Worm (Caenorhabditis elegans) whole organism, L4 larva: Measurements from ENCODE around the gene T28D6.5.

Source experiments
- D1046.2 ChIP-seq: fragments of 200-800 bp; sonication (Bioruptor generic); IDR thresholded peaks from 2 replicates; pipeline ENCODE4 v1.3.6; 2022; ENCODE audit warnings: missing genetic modification characterization, missing compliant biosample characterization
- F26F4.8 ChIP-seq: fragments of 200-800 bp; sonication (Bioruptor generic); conservative IDR thresholded peaks from 2 replicates; pipeline ENCODE4 v1.3.6; 2022; ENCODE audit warnings: missing genetic modification characterization, missing compliant biosample characterization
- F37D6.2 ChIP-seq: sonication (generic microtip); optimal IDR thresholded peaks from 2 replicates; lab custom pipeline; 2016; ENCODE audit warnings: mild to moderate bottlenecking, missing genetic modification characterization, missing compliant biosample characterization
- F44E2.7 ChIP-seq: fragments of 200-800 bp; sonication (Bioruptor generic); IDR thresholded peaks from 2 replicates; pipeline ENCODE4 v2.1.2; 2022; ENCODE audit warnings: missing genetic modification characterization, missing compliant biosample characterization
- R02D3.7 ChIP-seq: fragments of 150-350 bp; sonication (generic microtip); optimal IDR thresholded peaks from 3 replicates; lab custom pipeline; 2014; ENCODE audit warnings: missing biosample characterization, missing genetic modification characterization
- T20F7.1 ChIP-seq: fragments of 200-800 bp; sonication (Bioruptor generic); optimal IDR thresholded peaks from 2 replicates; lab custom pipeline; 2018; ENCODE audit warnings: mild to moderate bottlenecking, missing genetic modification characterization, missing compliant biosample characterization
- Y105C5A.15 ChIP-seq: fragments of 200-800 bp; sonication (Bioruptor generic); IDR thresholded peaks from 2 replicates; pipeline ENCODE4 v1.3.6; 2022; ENCODE audit warnings: missing genetic modification characterization, missing compliant biosample characterization
- Y48G9A.11 ChIP-seq: fragments of 200-800 bp; sonication (Bioruptor generic); IDR thresholded peaks from 2 replicates; pipeline ENCODE4 v1.3.6; 2022; ENCODE audit warnings: missing genetic modification reagents, missing genetic modification characterization, missing compliant biosample characterization
- Y75B8A.6 ChIP-seq: fragments of 200-800 bp; sonication (Bioruptor generic); IDR thresholded peaks from 2 replicates; pipeline ENCODE4 v1.3.6; 2022; ENCODE audit warnings: missing genetic modification reagents, missing genetic modification characterization, missing compliant biosample characterization
- ZK546.5 ChIP-seq, 2 experiments: sonication (generic microtip); optimal IDR thresholded peaks; 2 replicates each; lab custom pipeline; 2017; ENCODE audit warnings: missing biosample characterization in 2 of 2, missing genetic modification characterization in 2 of 2
- aha-1 ChIP-seq: fragments of 150-350 bp; peaks from one replicate; lab custom pipeline; 2014; ENCODE audit warnings: missing biosample characterization, missing genetic modification characterization
- aly-2 ChIP-seq: sonication (generic microtip); optimal IDR thresholded peaks from 2 replicates; lab custom pipeline; 2018; ENCODE audit warnings: missing biosample characterization, missing genetic modification characterization
- ama-1 ChIP-seq: fragments of 150-350 bp; optimal IDR thresholded peaks from 2 replicates; lab custom pipeline; 2014; ENCODE audit warnings: inconsistent platforms, mixed read lengths
- ceh-82 ChIP-seq: sonication (generic microtip); optimal IDR thresholded peaks from 2 replicates; lab custom pipeline; 2017; ENCODE audit warnings: missing biosample characterization, missing genetic modification characterization
- ctbp-1 ChIP-seq: fragments of 200-800 bp; sonication (Bioruptor generic); IDR thresholded peaks from 2 replicates; pipeline ENCODE4 v1.3.6; 2022; ENCODE audit warnings: missing genetic modification reagents, missing genetic modification characterization, missing compliant biosample characterization
- daf-19 ChIP-seq: fragments of 200-800 bp; sonication (Bioruptor generic); conservative IDR thresholded peaks from 2 replicates; pipeline ENCODE4 v1.3.6; 2022; ENCODE audit warnings: missing genetic modification characterization, missing compliant biosample characterization
- dve-1 ChIP-seq: sonication (generic microtip); optimal IDR thresholded peaks from 2 replicates; lab custom pipeline; 2017; ENCODE audit warnings: antibody characterized with exemption, mild to moderate bottlenecking, missing genetic modification characterization, missing compliant biosample characterization; ENCODE audit not compliant: insufficient read depth
- fkh-10 ChIP-seq: fragments of 150-350 bp; optimal IDR thresholded peaks from 2 replicates; lab custom pipeline; 2014; ENCODE audit warnings: missing biosample characterization, missing genetic modification reagents, missing genetic modification characterization
- fos-1 ChIP-seq: fragments of 150-350 bp; optimal IDR thresholded peaks from 2 replicates; lab custom pipeline; 2014; ENCODE audit warnings: missing biosample characterization, missing genetic modification characterization
- hif-1 ChIP-seq, 2 experiments: sonication (generic microtip); optimal IDR thresholded peaks; 2 replicates each; lab custom pipeline; 2016 to 2017; ENCODE audit warnings: missing compliant biosample characterization in 2 of 2, missing genetic modification characterization in 2 of 2, missing genetic modification reagents in 2 of 2, missing genotype in 2 of 2, mild to moderate bottlenecking in 1 of 2
- hlh-30 ChIP-seq: sonication (generic microtip); optimal IDR thresholded peaks from 2 replicates; lab custom pipeline; 2017; ENCODE audit warnings: antibody characterized with exemption, mild to moderate bottlenecking, missing genetic modification characterization, missing compliant biosample characterization; ENCODE audit not compliant: insufficient read depth
- jun-1 ChIP-seq: fragments of 150-350 bp; optimal IDR thresholded peaks from 2 replicates; lab custom pipeline; 2014; ENCODE audit warnings: missing biosample characterization, missing genetic modification reagents, missing genetic modification characterization
- lin-13 ChIP-seq: fragments of 150-350 bp; optimal IDR thresholded peaks from 2 replicates; lab custom pipeline; 2014; ENCODE audit warnings: missing biosample characterization, missing genetic modification reagents, missing genetic modification characterization
- lin-15B ChIP-seq: fragments of 150-350 bp; sonication (generic microtip); optimal IDR thresholded peaks from 3 replicates; lab custom pipeline; 2014; ENCODE audit warnings: missing biosample characterization, missing genetic modification characterization
- madf-9 ChIP-seq: fragments of 200-800 bp; sonication (Bioruptor generic); conservative IDR thresholded peaks from 2 replicates; pipeline ENCODE4 v1.3.6; 2022; ENCODE audit warnings: missing genetic modification reagents, missing genetic modification characterization, missing compliant biosample characterization
- mdl-1 ChIP-seq, 2 experiments: fragments of 150-350 bp in 1 of 2; sonication (generic microtip) in 1 of 2; optimal IDR thresholded peaks; 2 replicates each; lab custom pipeline; 2014 to 2017; ENCODE audit warnings: missing biosample characterization in 2 of 2, missing genetic modification characterization in 2 of 2
- mdt-29 ChIP-seq: fragments of 200-800 bp; sonication (Bioruptor generic); IDR thresholded peaks from 2 replicates; pipeline ENCODE4 v1.3.6; 2022; ENCODE audit warnings: missing genetic modification reagents, missing genetic modification characterization, missing compliant biosample characterization
- mep-1 ChIP-seq: fragments of 150-350 bp; sonication (generic microtip); optimal IDR thresholded peaks from 3 replicates; lab custom pipeline; 2014; ENCODE audit warnings: missing biosample characterization, missing genetic modification characterization
- mes-2 ChIP-seq: sonication (generic microtip); optimal IDR thresholded peaks from 2 replicates; lab custom pipeline; 2016; ENCODE audit warnings: missing genotype, mild to moderate bottlenecking, missing genetic modification characterization, missing compliant biosample characterization; ENCODE audit not compliant: poor library complexity, severe bottlenecking
- nhr-102 ChIP-seq: sonication (generic microtip); optimal IDR thresholded peaks from 2 replicates; lab custom pipeline; 2016; ENCODE audit warnings: mild to moderate bottlenecking, missing genetic modification characterization, moderate library complexity, missing compliant biosample characterization
- nhr-11 ChIP-seq: fragments of 150-350 bp; optimal IDR thresholded peaks from 2 replicates; lab custom pipeline; 2014; ENCODE audit warnings: missing biosample characterization, missing genetic modification characterization
- nhr-237 ChIP-seq: sonication (generic microtip); optimal IDR thresholded peaks from 2 replicates; lab custom pipeline; 2017; ENCODE audit warnings: missing biosample characterization, missing genetic modification characterization
- nhr-42 ChIP-seq: fragments of 200-800 bp; sonication (Bioruptor generic); IDR thresholded peaks from 2 replicates; pipeline ENCODE4 v1.3.6; 2022; ENCODE audit warnings: missing genetic modification characterization, missing compliant biosample characterization
- nhr-6 ChIP-seq: fragments of 150-350 bp; optimal IDR thresholded peaks from 2 replicates; lab custom pipeline; 2014; ENCODE audit warnings: missing biosample characterization, missing genetic modification characterization
- nhr-77 ChIP-seq: fragments of 150-350 bp; optimal IDR thresholded peaks from 2 replicates; lab custom pipeline; 2014; ENCODE audit warnings: missing biosample characterization, missing genetic modification characterization
- pqm-1 ChIP-seq: sonication (generic microtip); optimal IDR thresholded peaks from 2 replicates; lab custom pipeline; 2017; ENCODE audit warnings: missing biosample characterization, missing genetic modification characterization
- set-16 ChIP-seq: fragments of 200-800 bp; sonication (Bioruptor generic); IDR thresholded peaks from 2 replicates; pipeline ENCODE4 v1.3.6; 2022; ENCODE audit warnings: missing genetic modification reagents, missing genetic modification characterization, missing compliant biosample characterization
- snpc-1.2 ChIP-seq: fragments of 200-800 bp; sonication (Bioruptor generic); IDR thresholded peaks from 2 replicates; pipeline ENCODE4 v1.3.6; 2022; ENCODE audit warnings: missing genetic modification reagents, missing genetic modification characterization, missing compliant biosample characterization
- unc-62 ChIP-seq, 3 experiments: fragments of 150-350 bp in 1 of 3; sonication (generic microtip); optimal IDR thresholded peaks in 2 of 3; peaks in 1 of 3; 1 replicate in 1 of 3; 2 replicates in 2 of 3; lab custom pipeline; 2014 to 2017; ENCODE audit warnings: missing biosample characterization in 3 of 3, missing genetic modification characterization in 3 of 3, missing genetic modification reagents in 3 of 3, missing genotype in 1 of 3
- zfp-2 ChIP-seq: sonication (generic microtip); optimal IDR thresholded peaks from 2 replicates; lab custom pipeline; 2016; ENCODE audit warnings: mild to moderate bottlenecking, missing genetic modification characterization, missing compliant biosample characterization
- zfp-3 ChIP-seq: fragments of 200-800 bp; sonication (Bioruptor generic); conservative IDR thresholded peaks from 2 replicates; pipeline ENCODE4 v1.3.6; 2022; ENCODE audit warnings: missing genetic modification reagents, missing genetic modification characterization, missing compliant biosample characterization
- zip-2 ChIP-seq: fragments of 150-350 bp; optimal IDR thresholded peaks from 2 replicates; lab custom pipeline; 2014; ENCODE audit warnings: missing biosample characterization, missing genetic modification characterization
- ztf-11 ChIP-seq: fragments of 150-350 bp; optimal IDR thresholded peaks from 2 replicates; lab custom pipeline; 2014; ENCODE audit warnings: missing biosample characterization, missing genetic modification characterization

The T28D6.5 gene

ce11 chrIII:11360156-11360555 lies 26.7 kb downstream of the T28D6.5 start, which contains the start of gene T28D6.4:
Gene T28D6.4 (plus strand): TSS chrIII:11360456.
- TF ChIP-seq unc-62 (GFP tag; optimal IDR thresholded peaks at IDR 0.05 in 1 of 2; lab: Kevin White, UChicago) (peak in 1 of 2 experiments; percentile 36), unc-62 (tag; optimal IDR thresholded peaks at IDR 0.05; lab: Kevin White, UChicago) (no peak), ztf-11 (tag; lab: Kevin White, UChicago) (no peak)

DNA sequence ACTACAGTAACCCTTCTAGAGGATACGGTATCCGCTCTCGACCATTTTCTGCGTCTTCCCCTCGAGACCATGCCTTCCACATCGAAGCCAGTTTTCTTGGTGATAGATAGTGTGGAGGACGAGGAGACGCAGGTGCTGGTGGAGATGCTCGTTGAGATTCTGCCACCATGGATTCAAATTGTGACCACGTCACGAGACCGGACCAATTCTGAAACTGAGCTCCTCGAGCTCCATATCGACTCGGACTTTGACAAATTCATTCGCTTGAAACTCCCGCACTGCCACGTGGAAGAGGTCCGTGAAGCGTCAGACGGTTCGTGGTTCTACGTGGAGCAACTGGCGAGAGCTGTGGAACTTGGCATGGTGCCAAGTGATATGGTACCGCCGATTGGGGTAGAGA lies 27.9 kb downstream of the T28D6.5 start:
- no peak for TF ChIP-seq nhr-102 (tag; lab: Kevin White, UChicago)
- no peak for TF ChIP-seq hlh-30 (tag; lab: Kevin White, UChicago)
- peak; percentile 60 for TF ChIP-seq aha-1 (tag; lab: Kevin White, UChicago)
- no peak for TF ChIP-seq Y75B8A.6
- TF ChIP-seq set-16 (GFP tag; lab: Robert Waterston, UW) = peak; percentile 30
- no peak for TF ChIP-seq unc-62 (GFP tag; optimal IDR thresholded peaks at IDR 0.05 in 1 of 2; lab: Kevin White, UChicago)
- TF ChIP-seq unc-62 (tag; optimal IDR thresholded peaks at IDR 0.05; lab: Kevin White, UChicago) = no peak
- TF ChIP-seq Y105C5A.15 (GFP tag; lab: Robert Waterston, UW) = no peak
- no peak for TF ChIP-seq pqm-1 (tag; lab: Kevin White, UChicago)
- TF ChIP-seq fkh-10 (GFP tag; lab: Kevin White, UChicago) = no peak

DNA sequence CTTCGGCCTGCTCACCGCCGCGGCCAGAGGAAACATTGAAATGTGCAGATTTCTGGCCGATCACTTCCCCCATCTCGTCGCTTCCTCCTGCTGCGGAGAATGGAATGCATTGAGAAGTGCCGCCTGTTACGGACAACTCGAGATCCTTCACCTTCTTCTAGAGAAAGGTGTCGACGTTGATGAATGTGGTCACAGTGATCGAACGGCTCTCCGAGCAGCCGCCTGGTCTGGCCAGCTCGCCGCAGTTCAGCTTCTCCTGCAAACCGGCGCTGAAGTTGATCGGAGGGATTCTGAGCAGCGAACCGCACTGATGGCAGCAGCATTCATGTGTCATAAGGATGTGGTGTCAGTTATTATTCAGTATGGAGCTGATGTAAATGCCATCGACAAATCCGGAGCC lies 29.4 kb downstream of the T28D6.5 start:
- TF ChIP-seq hif-1 (tag; optimal IDR thresholded peaks at IDR 0.05; lab: Kevin White, UChicago) = no peak
- peak; percentile 87 for TF ChIP-seq set-16 (GFP tag; lab: Robert Waterston, UW)

- TF ChIP-seq F26F4.8 (GFP tag; lab: Robert Waterston, UW) (no peak), lin-13 (GFP tag; lab: Kevin White, UChicago) (no peak), F44E2.7 (no peak), D1046.2 (GFP tag; lab: Robert Waterston, UW) (no peak), ctbp-1 (GFP tag; lab: Robert Waterston, UW) (no peak), mes-2 (no peak), snpc-1.2 (no peak), lin-15B (tag; lab: Kevin White, UChicago) (no peak), nhr-11 (tag; lab: Kevin White, UChicago) (no peak), ztf-11 (tag; lab: Kevin White, UChicago) (no peak), madf-9 (GFP tag; lab: Robert Waterston, UW) (no peak), Y48G9A.11 (GFP tag; lab: Robert Waterston, UW) (no peak), mdl-1 (tag; optimal IDR thresholded peaks at IDR 0.05; lab: Kevin White, UChicago) (no peak), zfp-3 (GFP tag; lab: Robert Waterston, UW) (no peak), zip-2 (tag; lab: Kevin White, UChicago) (no peak)
Measured at ce11 chrIII:11366467-11366866, 33.0 kb downstream of the T28D6.5 start, which contains the start of gene T28D6.3. Gene T28D6.3 (plus strand): TSS chrIII:11366767.

DNA sequence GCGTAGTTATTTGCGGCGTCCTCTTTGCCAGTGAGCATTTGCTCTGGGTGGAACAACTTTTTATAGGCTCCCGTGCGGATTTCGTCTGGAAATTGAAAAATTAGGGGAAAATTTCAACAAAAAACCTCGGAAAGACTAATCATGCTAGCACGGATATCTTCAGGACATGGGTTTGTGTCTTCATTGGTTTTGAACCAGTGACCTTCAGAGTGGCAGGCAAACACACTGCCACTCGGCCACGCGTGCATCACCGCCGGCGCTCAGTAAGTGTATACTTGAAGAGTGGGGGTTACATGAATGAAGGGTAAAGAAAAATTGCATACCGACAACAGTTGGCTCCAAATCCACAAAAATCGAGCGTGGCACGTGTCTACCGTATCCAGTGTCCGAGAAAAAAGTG lies 37.8 kb downstream of the T28D6.5 start:
- TF ChIP-seq ceh-82 (tag; lab: Kevin White, UChicago) = no peak
- TF ChIP-seq Y75B8A.6 = no peak
- peak; percentile 49 for TF ChIP-seq mep-1 (tag; lab: Kevin White, UChicago)
- TF ChIP-seq zfp-2 (tag; lab: Kevin White, UChicago) = no peak
- no peak for TF ChIP-seq jun-1 (tag; lab: Kevin White, UChicago)
- no peak; the same call in 1 of the 2 replicates for TF ChIP-seq nhr-42
- no peak for TF ChIP-seq ZK546.5 (tag; optimal IDR thresholded peaks at IDR 0.05; lab: Kevin White, UChicago)
- TF ChIP-seq F37D6.2 = peak; percentile 35
- no peak for TF ChIP-seq lin-15B (tag; lab: Kevin White, UChicago)
- TF ChIP-seq nhr-237 (tag; lab: Kevin White, UChicago) = no peak
- TF ChIP-seq hif-1 (tag; optimal IDR thresholded peaks at IDR 0.05; lab: Kevin White, UChicago) = peak in 1 of 2 experiments; percentile 39
- TF ChIP-seq ama-1 = no peak
- TF ChIP-seq nhr-77 (tag; lab: Kevin White, UChicago) = no peak
- peak; percentile 90 for TF ChIP-seq D1046.2 (GFP tag; lab: Robert Waterston, UW)
- no peak for TF ChIP-seq ztf-11 (tag; lab: Kevin White, UChicago)
- TF ChIP-seq daf-19 (GFP tag; lab: Robert Waterston, UW) = no peak; the same call in none of the 2 replicates
- TF ChIP-seq R02D3.7 (tag; lab: Kevin White, UChicago) = no peak
- no peak for TF ChIP-seq Y105C5A.15 (GFP tag; lab: Robert Waterston, UW)
- TF ChIP-seq fos-1 (tag; lab: Kevin White, UChicago) = no peak
- no peak for TF ChIP-seq T20F7.1 (GFP tag; lab: Kevin White, UChicago)
- TF ChIP-seq unc-62 (GFP tag; optimal IDR thresholded peaks at IDR 0.05 in 1 of 2; lab: Kevin White, UChicago) = peak in 1 of 2 experiments; percentile 83
- no peak for TF ChIP-seq unc-62 (tag; optimal IDR thresholded peaks at IDR 0.05; lab: Kevin White, UChicago)
- TF ChIP-seq aly-2 = no peak
- no peak for TF ChIP-seq mdt-29 (GFP tag; lab: Robert Waterston, UW)
- peak; percentile 8 for TF ChIP-seq nhr-6
- TF ChIP-seq dve-1 (tag; lab: Kevin White, UChicago) = peak; percentile 61
